Worm (Caenorhabditis elegans) whole organism, L4 larva: Measurements from ENCODE around the gene cst-1.

Experiments
- nhr-237 ChIP-seq: sonication (generic microtip); optimal IDR thresholded peaks from 2 replicates; lab custom pipeline; 2017; ENCODE audit warnings: missing biosample characterization, missing genetic modification characterization
- nhr-28 ChIP-seq: fragments of 150-350 bp; optimal IDR thresholded peaks from 2 replicates; lab custom pipeline; 2014; ENCODE audit warnings: missing biosample characterization, missing genetic modification characterization

DNA sequence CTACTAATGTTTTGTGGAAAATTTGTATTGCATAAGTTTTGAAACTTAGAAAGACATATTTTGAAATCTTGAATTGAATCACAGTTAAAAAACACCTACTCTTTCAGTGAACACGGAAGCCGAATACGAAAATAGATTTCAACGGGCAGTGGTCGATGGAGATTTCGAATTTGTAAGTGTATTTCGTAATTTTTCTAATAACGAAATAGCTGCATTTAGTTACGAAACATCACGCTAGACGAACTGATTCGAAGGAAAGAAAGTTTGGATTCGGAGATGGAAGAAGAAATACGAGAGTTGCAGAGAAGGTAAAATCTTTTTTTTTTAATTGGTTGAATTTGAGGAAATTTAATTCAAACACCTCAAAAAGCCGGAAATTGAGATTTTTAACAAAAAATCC lies 3.3 kb downstream of the cst-1 start:
- no peak for TF ChIP-seq nhr-237 (tag; lab: Kevin White, UChicago)
- TF ChIP-seq nhr-28 (tag; lab: Kevin White, UChicago): no peak
